Fruit fly (Drosophila melanogaster) whole organism, pupa: ENCODE measurements around the gene aralar1.

Experiments used
- CG10348 ChIP-seq: fragments of 200-800 bp; sonication (Bioruptor generic); IDR thresholded peaks from 2 replicates; pipeline ENCODE4 v1.3.6; 2022; ENCODE audit warnings: missing biosample characterization, missing genetic modification characterization
- CG13204 ChIP-seq: fragments of 200-800 bp; sonication (Bioruptor generic); optimal IDR thresholded peaks from 2 replicates; lab custom pipeline; 2018; ENCODE audit warnings: missing biosample characterization, mild to moderate bottlenecking, missing genetic modification characterization, moderate library complexity
- CG14655 ChIP-seq: fragments of 200-800 bp; sonication (Bioruptor generic); optimal IDR thresholded peaks from 3 replicates; lab custom pipeline; 2017; ENCODE audit warnings: mild to moderate bottlenecking, missing biosample characterization, missing genetic modification reagents, missing genetic modification characterization
- CG17806 ChIP-seq: fragments of 200-800 bp; sonication (Bioruptor generic); optimal IDR thresholded peaks from 2 replicates; lab custom pipeline; 2018; ENCODE audit warnings: missing biosample characterization, mild to moderate bottlenecking, missing genetic modification characterization, moderate library complexity
- CG8159 ChIP-seq: fragments of 200-800 bp; sonication (Bioruptor generic); optimal IDR thresholded peaks from 3 replicates; lab custom pipeline; 2018; ENCODE audit warnings: missing biosample characterization, mild to moderate bottlenecking, missing genetic modification characterization, moderate library complexity
- CG9948 ChIP-seq: fragments of 200-800 bp; sonication (Bioruptor generic); optimal IDR thresholded peaks from 2 replicates; lab custom pipeline; 2018; ENCODE audit warnings: missing biosample characterization, mild to moderate bottlenecking, missing genetic modification characterization, moderate library complexity
- EcR ChIP-seq: fragments of 200-800 bp; sonication (Bioruptor generic); optimal IDR thresholded peaks from 3 replicates; lab custom pipeline; 2019; ENCODE audit warnings: missing biosample characterization, missing genetic modification characterization, mild to moderate bottlenecking, moderate library complexity, missing genetic modification reagents
- Pif1B ChIP-seq: fragments of 200-800 bp; sonication (Bioruptor generic); optimal IDR thresholded peaks from 3 replicates; lab custom pipeline; 2016; ENCODE audit warnings: missing biosample characterization, missing genetic modification characterization
- gl ChIP-seq: fragments of 200-800 bp; sonication (Bioruptor generic); optimal IDR thresholded peaks from 2 replicates; lab custom pipeline; 2018; ENCODE audit warnings: missing biosample characterization, mild to moderate bottlenecking, missing genetic modification characterization
- rn ChIP-seq: fragments of 200-800 bp; sonication (Bioruptor generic); IDR thresholded peaks from 2 replicates; pipeline ENCODE4 v1.3.6; 2022; ENCODE audit warnings: missing biosample characterization, missing genetic modification characterization

- TF ChIP-seq CG10348 (GFP tag; lab: Robert Waterston, UW) (no peak), EcR (GFP tag; lab: Kevin White, UChicago) (no peak), CG9948 (tag; lab: Kevin White, UChicago) (no peak), Pif1B (GFP tag; lab: Kevin White, UChicago) (no peak), rn (GFP tag; lab: Robert Waterston, UW) (no peak), CG14655 (GFP tag; lab: Kevin White, UChicago) (no peak), CG8159 (no peak), CG17806 (no peak), gl (tag; lab: Kevin White, UChicago) (no peak), CG13204 (GFP tag; lab: Kevin White, UChicago) (no peak)
These were observed 32.0 kb downstream of the aralar1 start, which contains the start of the genes CG15535 and mRpS18C for dm6 chr3R:30423695-30424094.
